Worm (Caenorhabditis elegans) whole organism, L2 larva: ENCODE data around the gene pigg-1.

ENCODE experiments used
- ZK546.5 ChIP-seq: sonication (generic microtip); optimal IDR thresholded peaks from 2 replicates; lab custom pipeline; 2017; ENCODE audit warnings: missing biosample characterization, missing genetic modification characterization
- ama-1 ChIP-seq: fragments of 150-350 bp; optimal IDR thresholded peaks from 2 replicates; lab custom pipeline; 2018; ENCODE audit warnings: inconsistent platforms
- dmd-4 ChIP-seq: sonication (generic microtip); optimal IDR thresholded peaks from 2 replicates; lab custom pipeline; 2017; ENCODE audit warnings: missing biosample characterization, missing genetic modification characterization
- elt-1 ChIP-seq: fragments of 150-350 bp; optimal IDR thresholded peaks from 2 replicates; lab custom pipeline; 2014; ENCODE audit warnings: missing biosample characterization, missing genetic modification characterization
- nhr-11 ChIP-seq: fragments of 150-350 bp; optimal IDR thresholded peaks from 2 replicates; lab custom pipeline; 2014; ENCODE audit warnings: missing biosample characterization, missing genetic modification characterization
- nhr-23 ChIP-seq: fragments of 150-350 bp; optimal IDR thresholded peaks from 2 replicates; lab custom pipeline; 2014; ENCODE audit warnings: missing biosample characterization, missing genetic modification reagents, missing genetic modification characterization
- nhr-237 ChIP-seq: fragments of 150-350 bp; optimal IDR thresholded peaks from 2 replicates; lab custom pipeline; 2014; ENCODE audit warnings: missing biosample characterization, missing genetic modification characterization
- sem-4 ChIP-seq: fragments of 150-350 bp; optimal IDR thresholded peaks from 2 replicates; lab custom pipeline; 2014; ENCODE audit warnings: missing biosample characterization, missing genetic modification reagents, missing genetic modification characterization
- snpc-4 ChIP-seq: fragments of 150-350 bp; optimal IDR thresholded peaks from 2 replicates; lab custom pipeline; 2014; ENCODE audit warnings: missing biosample characterization, missing genetic modification characterization

DNA sequence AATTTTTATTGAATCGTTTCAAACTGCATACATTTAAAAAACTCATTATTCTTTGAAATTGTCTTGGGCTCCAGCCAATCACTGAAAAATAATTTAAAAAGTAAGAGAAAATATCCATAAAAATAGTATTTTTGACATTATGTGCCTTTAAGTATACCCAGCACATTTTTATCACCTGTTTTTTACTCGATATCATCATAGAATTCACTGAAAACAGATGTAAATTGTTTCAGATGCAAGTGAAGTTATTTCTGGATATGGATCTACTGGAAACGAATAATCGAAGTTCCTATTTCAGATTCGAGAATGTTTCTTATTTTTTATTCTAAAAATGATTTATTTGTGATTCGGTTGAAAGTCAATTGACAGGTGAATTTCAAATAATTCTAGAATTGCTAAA is 45.5 kb downstream of the pigg-1 start:
- TF ChIP-seq ZK546.5 (tag; lab: Kevin White, UChicago) (no peak), nhr-11 (tag; lab: Kevin White, UChicago) (no peak), dmd-4 (tag; lab: Kevin White, UChicago) (no peak), elt-1 (tag; lab: Kevin White, UChicago) (no peak), nhr-237 (tag; lab: Kevin White, UChicago) (no peak), sem-4 (tag; lab: Kevin White, UChicago) (no peak), nhr-23 (tag; lab: Kevin White, UChicago) (no peak), ama-1 (lab: Kevin White, UChicago) (no peak), snpc-4 (tag; lab: Kevin White, UChicago) (no peak)
